Worm (Caenorhabditis elegans) whole organism, midembryonic: Measurements from ENCODE around the gene cdk-4.

Experiments
- T22C8.4 ChIP-seq: fragments of 200-800 bp; sonication (Bioruptor generic); IDR thresholded peaks from 2 replicates; pipeline ENCODE4 v1.3.6; 2022; ENCODE audit warnings: missing genetic modification characterization, missing compliant biosample characterization
- cog-1 ChIP-seq: sonication (generic microtip); optimal IDR thresholded peaks from 2 replicates; lab custom pipeline; 2016; ENCODE audit warnings: missing genetic modification characterization, missing compliant biosample characterization
- flt-1 ChIP-seq: fragments of 200-800 bp; sonication (Bioruptor generic); IDR thresholded peaks from 2 replicates; pipeline ENCODE4 v1.3.6; 2022; ENCODE audit warnings: missing genetic modification characterization, missing compliant biosample characterization
- ref-1 ChIP-seq: fragments of 200-800 bp; sonication (Bioruptor generic); conservative IDR thresholded peaks from 2 replicates; pipeline ENCODE4 v1.3.6; 2022; ENCODE audit warnings: missing genetic modification reagents, missing genetic modification characterization, missing compliant biosample characterization
- tab-1 ChIP-seq: fragments of 200-800 bp; sonication (Bioruptor generic); IDR thresholded peaks from 2 replicates; pipeline ENCODE4 v1.3.6; 2022; ENCODE audit warnings: missing genetic modification characterization, missing compliant biosample characterization
- ztf-23 ChIP-seq: fragments of 200-800 bp; sonication (Bioruptor generic); IDR thresholded peaks from 2 replicates; pipeline ENCODE4 v1.3.6; 2022; ENCODE audit warnings: missing genetic modification reagents, missing genetic modification characterization, missing compliant biosample characterization
- ztf-29 ChIP-seq: fragments of 200-800 bp; sonication (Bioruptor generic); IDR thresholded peaks from 2 replicates; pipeline ENCODE4 v1.3.6; 2022; ENCODE audit warnings: missing genetic modification reagents, missing genetic modification characterization, missing compliant biosample characterization

DNA sequence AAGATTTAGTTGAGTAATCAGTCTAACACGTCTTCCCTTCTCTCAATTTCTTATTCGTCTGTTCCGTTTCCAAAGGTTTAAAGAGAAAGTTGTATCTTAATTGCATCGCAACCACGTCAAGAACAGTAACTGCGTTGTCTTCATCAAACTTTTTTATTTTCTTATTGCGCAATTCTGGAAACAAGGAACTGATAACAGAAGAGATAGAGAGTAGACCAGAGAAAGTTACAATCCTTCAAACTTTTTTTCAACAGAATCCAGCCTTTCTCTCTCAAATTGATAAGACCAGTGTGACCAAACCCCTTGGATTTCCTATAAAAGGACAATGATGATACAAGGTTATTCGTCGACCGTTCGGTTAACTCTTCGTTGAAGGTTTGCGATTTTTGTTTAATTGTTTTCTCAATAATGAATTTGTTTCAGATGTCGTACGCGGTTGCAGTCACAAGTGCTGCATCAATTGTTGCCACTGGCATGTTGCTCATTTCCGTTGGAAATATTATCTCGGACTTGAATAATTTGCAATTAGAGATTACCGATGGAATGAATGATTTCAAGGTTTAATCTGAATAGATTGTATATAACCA, 49.6 kb downstream of the cdk-4 start, which contains the start of gene col-184:
- TF ChIP-seq cog-1 (tag; lab: Kevin White, UChicago): no peak
- TF ChIP-seq ztf-23 (GFP tag; lab: Robert Waterston, UW): no peak
- no peak for TF ChIP-seq flt-1 (GFP tag; lab: Robert Waterston, UW)
- TF ChIP-seq ztf-29: no peak
- TF ChIP-seq T22C8.4 (GFP tag; lab: Robert Waterston, UW): no peak
- TF ChIP-seq ref-1 (GFP tag; lab: Robert Waterston, UW): no peak
- TF ChIP-seq tab-1 (GFP tag; lab: Robert Waterston, UW): no peak
